Fruit fly (Drosophila melanogaster): Measurements from ENCODE around the gene CG14720.

DNA sequence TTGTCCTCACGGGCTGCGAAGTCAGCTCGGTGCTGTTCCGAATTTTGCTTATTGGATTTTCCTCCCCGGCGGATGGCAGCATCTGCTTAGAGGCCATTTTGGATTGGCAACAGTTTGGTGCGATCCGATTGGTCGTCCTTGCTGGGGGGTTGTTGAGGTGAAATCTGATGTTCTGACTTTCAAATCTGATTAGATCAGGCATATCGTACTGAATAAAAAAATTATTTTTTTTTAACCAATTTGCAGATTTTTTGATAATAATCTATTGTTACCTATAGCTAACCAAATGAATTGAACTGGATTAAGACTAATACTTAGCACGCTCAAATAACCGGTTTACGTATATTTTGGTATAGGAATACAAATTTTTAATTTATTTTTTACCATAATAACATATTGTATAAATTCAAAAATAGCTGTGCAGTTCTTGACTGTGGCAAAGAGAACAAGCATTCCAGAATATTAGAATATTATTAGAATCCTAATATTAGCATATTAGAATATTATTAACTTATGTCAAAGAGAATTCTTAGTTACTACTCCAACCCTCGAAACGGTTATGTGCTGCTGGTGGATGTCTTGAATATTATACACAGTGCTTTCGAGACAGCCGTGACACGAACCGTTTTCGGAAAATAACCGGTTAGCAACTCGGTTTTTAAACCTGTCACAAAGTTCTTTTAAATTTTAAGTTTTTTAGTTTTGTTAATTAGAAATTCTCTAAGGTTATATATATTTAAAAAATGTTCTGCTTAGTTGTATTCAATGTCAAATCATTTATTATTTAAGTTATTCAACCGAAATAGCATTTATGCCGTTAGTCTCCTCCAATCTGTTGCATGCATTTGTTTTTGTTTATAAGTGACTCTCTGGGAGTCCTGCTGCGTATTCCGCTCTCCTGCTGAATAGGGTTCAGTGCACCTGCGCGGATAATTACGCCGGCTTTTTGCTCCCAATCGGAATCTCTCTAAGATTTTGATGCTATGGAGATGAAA is 16.9 kb upstream of the CG14720 start, which contains the start of gene Fer3:
- TF ChIP-seq ttk (optimal IDR thresholded peaks at IDR 0.05) (no peak), psq (optimal IDR thresholded peaks at IDR 0.05) (no peak)

All from Kc167 (cell line).